Fruit fly (Drosophila melanogaster) whole organism, adult: ENCODE data around the gene Nrx-1.
A peak's percentile ranks its signal among the peaks of the same experiment; 100 is the strongest.

Experiments used
- CG11617 ChIP-seq: fragments of 200-800 bp; sonication (Bioruptor generic); optimal IDR thresholded peaks from 2 replicates; lab custom pipeline; 2017; ENCODE audit warnings: mild to moderate bottlenecking, missing biosample characterization, missing genetic modification reagents, missing genetic modification characterization
- CG12768 ChIP-seq: fragments of 200-800 bp; sonication (Bioruptor generic); optimal IDR thresholded peaks from 2 replicates; lab custom pipeline; 2017; ENCODE audit warnings: missing biosample characterization, missing genetic modification characterization, mild to moderate bottlenecking, moderate library complexity, missing genetic modification reagents
- CG14711 ChIP-seq: fragments of 200-800 bp; sonication (Bioruptor generic); optimal IDR thresholded peaks from 2 replicates; lab custom pipeline; 2018; ENCODE audit warnings: missing biosample characterization, mild to moderate bottlenecking, missing genetic modification characterization, moderate library complexity
- CG1620 ChIP-seq: fragments of 200-800 bp; sonication (Bioruptor generic); optimal IDR thresholded peaks from 2 replicates; lab custom pipeline; 2016; ENCODE audit warnings: missing biosample characterization, missing genetic modification characterization
- CG33017 ChIP-seq: fragments of 200-800 bp; sonication (Bioruptor generic); optimal IDR thresholded peaks from 2 replicates; lab custom pipeline; 2018; ENCODE audit warnings: missing biosample characterization, mild to moderate bottlenecking, missing genetic modification characterization, moderate library complexity
- CG5204 ChIP-seq: fragments of 200-800 bp; sonication (Bioruptor generic); optimal IDR thresholded peaks from 2 replicates; lab custom pipeline; 2016; ENCODE audit warnings: missing biosample characterization, missing genetic modification characterization
- CG7045 ChIP-seq: fragments of 200-800 bp; sonication (Bioruptor generic); optimal IDR thresholded peaks from 2 replicates; lab custom pipeline; 2017; ENCODE audit warnings: missing biosample characterization, mild to moderate bottlenecking, missing genetic modification characterization
- CG7101 ChIP-seq: fragments of 200-800 bp; sonication (Bioruptor generic); optimal IDR thresholded peaks from 2 replicates; lab custom pipeline; 2018; ENCODE audit warnings: missing biosample characterization, mild to moderate bottlenecking, missing genetic modification characterization, moderate library complexity
- Clk ChIP-seq: fragments of 200-800 bp; sonication (Bioruptor generic); optimal IDR thresholded peaks from 2 replicates; lab custom pipeline; 2017; ENCODE audit warnings: missing biosample characterization, missing genetic modification characterization
- Crg-1 ChIP-seq: fragments of 200-800 bp; sonication (Bioruptor generic); optimal IDR thresholded peaks from 2 replicates; lab custom pipeline; 2016; ENCODE audit warnings: missing biosample characterization, missing genetic modification characterization
- Hr96 ChIP-seq: fragments of 200-800 bp; sonication (Bioruptor generic); optimal IDR thresholded peaks from 2 replicates; lab custom pipeline; 2016; ENCODE audit warnings: missing biosample characterization, missing genetic modification characterization
- Mnt ChIP-seq: fragments of 200-800 bp; sonication (Bioruptor generic); optimal IDR thresholded peaks from 2 replicates; lab custom pipeline; 2016; ENCODE audit warnings: missing biosample characterization, mild to moderate bottlenecking, missing genetic modification characterization
- bab1 ChIP-seq: fragments of 200-800 bp; sonication (Bioruptor generic); optimal IDR thresholded peaks from 3 replicates; lab custom pipeline; 2019; ENCODE audit warnings: missing biosample characterization, mild to moderate bottlenecking, missing genetic modification characterization, moderate library complexity
- cic ChIP-seq: fragments of 200-800 bp; sonication (Bioruptor generic); optimal IDR thresholded peaks from 2 replicates; lab custom pipeline; 2017; ENCODE audit warnings: missing biosample characterization, mild to moderate bottlenecking, missing genetic modification characterization, moderate library complexity
- cnc ChIP-seq, 2 experiments: fragments of >200 bp; optimal IDR thresholded peaks; 2 replicates each; lab custom pipeline; 2017
- kay ChIP-seq: fragments of 200-800 bp; sonication (Bioruptor generic); peaks from one replicate; lab custom pipeline; 2016; ENCODE audit warnings: missing biosample characterization, missing genetic modification characterization, borderline replicate concordance
- ovo ChIP-seq: fragments of 200-800 bp; sonication (Bioruptor generic); optimal IDR thresholded peaks from 2 replicates; lab custom pipeline; 2016; ENCODE audit warnings: missing biosample characterization, missing genetic modification characterization
- pad ChIP-seq: fragments of 200-800 bp; sonication (Bioruptor generic); optimal IDR thresholded peaks from 3 replicates; lab custom pipeline; 2017; ENCODE audit warnings: missing biosample characterization, missing genetic modification characterization, mild to moderate bottlenecking, moderate library complexity, missing genetic modification reagents
- tj ChIP-seq: fragments of 200-800 bp; sonication (Bioruptor generic); optimal IDR thresholded peaks from 3 replicates; lab custom pipeline; 2017; ENCODE audit warnings: missing biosample characterization, mild to moderate bottlenecking, missing genetic modification characterization, moderate library complexity
- toe ChIP-seq: fragments of 200-800 bp; sonication (Bioruptor generic); optimal IDR thresholded peaks from 2 replicates; lab custom pipeline; 2016; ENCODE audit warnings: missing biosample characterization, missing genetic modification characterization

The Nrx-1 gene

DNA sequence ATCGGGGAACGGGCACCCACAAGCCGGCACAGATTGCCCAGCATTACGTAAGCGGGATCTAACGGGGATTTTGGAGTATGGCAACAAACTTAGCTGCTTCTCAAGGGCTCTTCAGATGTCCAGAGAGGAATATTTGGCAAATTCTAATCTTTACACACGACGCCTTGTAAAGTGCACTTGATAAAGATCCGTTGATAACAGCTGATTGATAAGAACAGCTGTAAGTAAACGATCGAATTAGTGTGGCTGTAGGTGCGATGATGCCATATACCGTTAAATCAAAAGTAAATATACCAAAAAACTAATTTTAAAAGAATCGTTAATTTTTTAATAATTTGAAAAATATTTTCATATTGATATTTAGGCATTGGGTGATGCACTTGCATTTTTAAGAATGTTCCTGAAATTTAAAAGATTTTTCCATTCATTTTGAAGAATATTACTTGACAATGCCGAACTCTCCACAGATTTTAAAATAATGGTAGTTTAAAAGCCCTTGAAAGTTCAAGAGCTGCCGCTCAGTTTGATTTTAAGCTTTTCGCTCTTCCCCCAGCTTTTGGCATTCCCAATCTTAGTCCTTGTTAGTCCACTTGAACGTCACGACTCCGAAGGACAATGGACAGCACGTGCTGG lies at the start of gene Nrx-1, which contains the start of gene CG5377:
Nrx-1 (plus strand) TSS at position 574 of the 633 bp plus-strand sequence.
CG5377 (minus strand) TSS at position 219 of the 633 bp plus-strand sequence.
- TF ChIP-seq tj (GFP tag; lab: Kevin White, UChicago): no peak
- no peak for TF ChIP-seq CG12768
- TF ChIP-seq Crg-1: no peak
- peak; percentile 19 for TF ChIP-seq cic (GFP tag; lab: Kevin White, UChicago)
- TF ChIP-seq CG1620 (GFP tag; lab: Kevin White, UChicago): no peak
- TF ChIP-seq kay (GFP tag; lab: Kevin White, UChicago): peak; percentile 74
- no peak for TF ChIP-seq CG33017
- TF ChIP-seq bab1 (GFP tag; lab: Kevin White, UChicago): peak; percentile 60
- peak; percentile 79 for TF ChIP-seq ovo (GFP tag; lab: Kevin White, UChicago)
- no peak for TF ChIP-seq CG14711
- TF ChIP-seq Hr96 (GFP tag; lab: Kevin White, UChicago): no peak
- TF ChIP-seq pad: no peak

DNA sequence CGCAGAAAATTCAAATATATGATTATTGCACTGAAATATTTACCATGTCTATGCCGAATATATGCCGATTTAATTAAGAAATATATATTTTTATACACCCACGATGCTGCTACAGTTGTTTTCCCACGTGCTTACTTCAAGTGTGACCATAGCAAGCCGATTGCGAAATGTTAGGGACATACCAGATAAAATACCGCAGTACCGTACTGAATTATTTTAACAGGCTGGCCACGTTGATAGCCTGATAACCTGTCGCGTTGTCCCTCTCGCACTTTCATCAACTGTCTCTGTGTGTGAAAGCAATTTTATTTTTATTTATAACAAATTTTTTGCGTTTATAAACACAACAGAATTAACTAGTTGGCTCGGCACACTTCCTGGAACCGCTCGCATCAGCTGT lies 47.4 kb upstream of the Nrx-1 start, which contains the start of the genes Nop56 and mats:
Nop56 (minus strand) TSS at position 158 of the 400 bp plus-strand sequence.
mats (plus strand) TSS at position 251 of the 400 bp plus-strand sequence.
- peak; percentile 88 for TF ChIP-seq kay (GFP tag; lab: Kevin White, UChicago)
- peak; percentile 19 for TF ChIP-seq CG14711
- no peak for TF ChIP-seq CG7045
- TF ChIP-seq CG11617 (GFP tag; lab: Kevin White, UChicago): peak; percentile 6
- peak; percentile 45 for TF ChIP-seq CG7101 (tag; lab: Kevin White, UChicago)
- TF ChIP-seq Mnt (GFP tag; lab: Kevin White, UChicago): peak; percentile 100
- peak; percentile 27 for TF ChIP-seq pad
- TF ChIP-seq bab1 (GFP tag; lab: Kevin White, UChicago): peak; percentile 67
- no peak for TF ChIP-seq Hr96 (GFP tag; lab: Kevin White, UChicago)
- peak; percentile 27 for TF ChIP-seq cic (GFP tag; lab: Kevin White, UChicago)

DNA sequence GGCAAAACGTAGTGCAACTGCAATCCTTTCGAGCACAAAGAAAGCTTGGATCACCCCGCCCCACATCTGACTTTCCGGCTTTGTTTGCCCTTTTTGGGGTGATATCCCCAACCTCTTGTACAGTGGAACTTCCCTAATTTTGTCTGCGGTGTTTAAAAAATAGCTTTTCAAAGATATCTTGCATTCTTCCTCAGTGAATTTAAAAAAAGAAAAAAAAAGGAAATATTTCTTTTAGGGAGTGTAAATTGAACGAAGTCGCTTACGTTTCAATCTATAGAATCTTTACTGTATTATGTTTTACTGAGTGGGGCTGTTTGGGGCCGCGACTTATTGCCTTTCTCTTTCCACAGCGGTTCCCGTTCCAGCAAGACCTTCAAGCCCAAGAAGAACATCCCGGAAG lies 46.7 kb upstream of the Nrx-1 start:
- TF ChIP-seq Mnt (GFP tag; lab: Kevin White, UChicago): no peak
- peak; percentile 69 for TF ChIP-seq CG7101 (tag; lab: Kevin White, UChicago)
- no peak for TF ChIP-seq CG1620 (GFP tag; lab: Kevin White, UChicago)
- TF ChIP-seq CG14711: peak; percentile 56
- TF ChIP-seq CG7045: peak; percentile 6
- TF ChIP-seq cnc (optimal IDR thresholded peaks at IDR 0.05; lab: Kevin White, UChicago): no peak
- TF ChIP-seq ovo (GFP tag; lab: Kevin White, UChicago): no peak
- no peak for TF ChIP-seq Clk (GFP tag; lab: Kevin White, UChicago)
- TF ChIP-seq bab1 (GFP tag; lab: Kevin White, UChicago): peak; percentile 90
- TF ChIP-seq Hr96 (GFP tag; lab: Kevin White, UChicago): peak; percentile 23
- TF ChIP-seq toe (GFP tag; lab: Kevin White, UChicago): no peak
- no peak for TF ChIP-seq tj (GFP tag; lab: Kevin White, UChicago)
- TF ChIP-seq cic (GFP tag; lab: Kevin White, UChicago): no peak
- peak; percentile 54 for TF ChIP-seq CG33017
- no peak for TF ChIP-seq CG12768
- TF ChIP-seq CG5204 (GFP tag; lab: Kevin White, UChicago): no peak
- no peak for TF ChIP-seq CG11617 (GFP tag; lab: Kevin White, UChicago)
- no peak for TF ChIP-seq kay (GFP tag; lab: Kevin White, UChicago)
- peak; percentile 2 for TF ChIP-seq pad
- TF ChIP-seq Crg-1: no peak

dm6 chr3R:22423996-22424395 lies 44.3 kb upstream of the Nrx-1 start:
- TF ChIP-seq ovo (GFP tag; lab: Kevin White, UChicago) (no peak), Crg-1 (no peak), cnc (optimal IDR thresholded peaks at IDR 0.05; lab: Kevin White, UChicago) (no peak), CG7045 (no peak), CG7101 (tag; lab: Kevin White, UChicago) (no peak), bab1 (GFP tag; lab: Kevin White, UChicago) (no peak), CG14711 (no peak), tj (GFP tag; lab: Kevin White, UChicago) (no peak), CG33017 (no peak), CG12768 (no peak)

DNA sequence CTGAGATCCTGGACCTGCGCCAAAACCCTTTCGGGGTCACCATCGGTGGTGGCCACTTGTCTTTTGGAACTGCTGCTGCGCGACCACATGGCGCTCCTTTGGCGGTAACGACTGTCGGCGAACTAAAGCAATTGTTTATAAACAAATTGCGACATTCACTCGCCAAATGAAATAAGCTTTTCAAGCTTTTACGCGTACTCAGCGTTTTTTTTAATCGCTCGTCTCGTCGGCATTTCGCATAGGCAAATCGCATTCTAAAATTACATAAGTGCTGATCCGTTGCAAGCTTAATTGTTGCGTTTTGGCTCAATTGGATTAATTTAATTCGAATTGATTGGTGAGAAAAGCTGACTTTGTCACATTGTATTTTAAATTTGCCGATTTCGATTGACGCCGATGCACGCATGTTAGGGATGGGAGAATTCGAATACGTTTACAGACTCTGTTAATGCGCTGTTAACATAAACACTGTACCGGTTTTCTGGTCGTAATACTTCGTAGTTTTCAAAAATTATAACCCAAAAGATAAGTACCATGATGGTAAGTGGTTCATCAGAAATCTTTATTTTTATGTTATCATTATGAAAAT lies 43.6 kb upstream of the Nrx-1 start, which contains the start of gene pinta:
pinta (minus strand) TSS at position 328 of the 589 bp plus-strand sequence.
- no peak for TF ChIP-seq CG5204 (GFP tag; lab: Kevin White, UChicago)
- no peak for TF ChIP-seq Hr96 (GFP tag; lab: Kevin White, UChicago)
- TF ChIP-seq tj (GFP tag; lab: Kevin White, UChicago): peak; percentile 97
- TF ChIP-seq cic (GFP tag; lab: Kevin White, UChicago): peak; percentile 67
- TF ChIP-seq ovo (GFP tag; lab: Kevin White, UChicago): no peak
- peak; percentile 8 for TF ChIP-seq bab1 (GFP tag; lab: Kevin White, UChicago)
- no peak for TF ChIP-seq pad
- TF ChIP-seq Mnt (GFP tag; lab: Kevin White, UChicago): peak; percentile 60
- TF ChIP-seq kay (GFP tag; lab: Kevin White, UChicago): no peak

DNA sequence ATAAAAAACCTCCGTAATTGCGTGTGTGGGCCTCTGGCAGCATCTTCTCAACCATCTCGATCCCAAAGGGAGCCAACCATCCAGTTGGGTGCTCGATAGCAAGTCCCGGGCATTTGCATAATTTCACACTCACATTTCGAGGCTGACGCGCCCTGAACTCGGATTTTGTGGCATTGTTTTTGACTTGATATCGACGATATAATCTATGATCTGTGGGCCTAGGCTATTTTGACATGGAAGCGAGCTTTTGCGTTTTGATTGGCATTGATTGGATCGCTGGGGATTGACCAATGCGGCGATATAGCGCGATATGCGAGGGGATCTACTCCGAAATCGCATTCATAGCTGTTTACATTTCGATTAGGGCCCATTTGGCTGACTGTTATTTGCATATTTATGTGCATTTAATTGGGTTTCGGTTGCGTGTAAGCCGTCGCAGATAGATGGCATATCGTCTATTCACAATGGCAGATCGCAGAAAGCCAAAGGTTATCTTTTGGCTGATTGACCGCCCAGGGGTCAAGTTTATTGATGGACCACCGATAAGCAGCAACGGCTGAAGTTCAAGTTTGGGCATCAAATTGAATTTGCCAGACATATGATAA lies 36.0 kb upstream of the Nrx-1 start:
- TF ChIP-seq CG12768 (no peak), tj (GFP tag; lab: Kevin White, UChicago) (no peak), CG33017 (no peak), CG7101 (tag; lab: Kevin White, UChicago) (no peak), pad (no peak), CG1620 (GFP tag; lab: Kevin White, UChicago) (no peak), Crg-1 (no peak), toe (GFP tag; lab: Kevin White, UChicago) (no peak), CG14711 (no peak), cnc (optimal IDR thresholded peaks at IDR 0.05; lab: Kevin White, UChicago) (no peak), ovo (GFP tag; lab: Kevin White, UChicago) (no peak), CG5204 (GFP tag; lab: Kevin White, UChicago) (no peak), cic (GFP tag; lab: Kevin White, UChicago) (no peak), Mnt (GFP tag; lab: Kevin White, UChicago) (no peak)
